Fruit fly (Drosophila melanogaster) whole organism, embryonic: ENCODE results near the gene Drsl5.

Experiments
- BEAF-32 ChIP-seq: fragments of 200-800 bp; sonication (Bioruptor generic); optimal IDR thresholded peaks from 3 replicates; lab custom pipeline; 2017; ENCODE audit warnings: missing biosample characterization, missing genetic modification characterization, mild to moderate bottlenecking, moderate library complexity, missing genetic modification reagents
- CG10431 ChIP-seq: fragments of 200-800 bp; sonication (Bioruptor generic); optimal IDR thresholded peaks from 3 replicates; lab custom pipeline; 2018; ENCODE audit warnings: missing biosample characterization, mild to moderate bottlenecking, missing genetic modification characterization
- CG12071 ChIP-seq: fragments of 200-800 bp; sonication (Bioruptor generic); optimal IDR thresholded peaks from 3 replicates; lab custom pipeline; 2018; ENCODE audit warnings: missing biosample characterization, mild to moderate bottlenecking, missing genetic modification characterization
- CG12299 ChIP-seq: fragments of 200-800 bp; sonication (Bioruptor generic); optimal IDR thresholded peaks from 2 replicates; lab custom pipeline; 2018; ENCODE audit warnings: missing biosample characterization, mild to moderate bottlenecking, missing genetic modification characterization
- CG15479 ChIP-seq: fragments of 200-800 bp; sonication (Bioruptor generic); optimal IDR thresholded peaks from 3 replicates; lab custom pipeline; 2019; ENCODE audit warnings: missing biosample characterization, mild to moderate bottlenecking, missing genetic modification characterization, moderate library complexity
- CG17612 ChIP-seq: fragments of 200-800 bp; sonication (Bioruptor generic); IDR thresholded peaks from 2 replicates; pipeline ENCODE4 v1.3.6; 2022; ENCODE audit warnings: missing biosample characterization, missing genetic modification characterization
- CG2129 ChIP-seq: fragments of 200-800 bp; sonication (Bioruptor generic); IDR thresholded peaks from 2 replicates; pipeline ENCODE4 v1.3.6; 2022; ENCODE audit warnings: missing biosample characterization, missing genetic modification characterization; ENCODE audit not compliant: partially characterized antibody
- CG2678 ChIP-seq: fragments of 200-800 bp; sonication (Bioruptor generic); optimal IDR thresholded peaks from 3 replicates; lab custom pipeline; 2019; ENCODE audit warnings: missing biosample characterization, mild to moderate bottlenecking, missing genetic modification characterization, moderate library complexity
- CG2712 ChIP-seq: fragments of 200-800 bp; optimal IDR thresholded peaks from 3 replicates; lab custom pipeline; 2019; ENCODE audit warnings: missing biosample characterization, mild to moderate bottlenecking, missing genetic modification characterization, moderate library complexity
- CG2889 ChIP-seq: fragments of 200-800 bp; sonication (Bioruptor generic); IDR thresholded peaks from 3 replicates; pipeline ENCODE4 v1.3.6; 2022; ENCODE audit warnings: missing biosample characterization, missing genetic modification characterization
- CG5953 ChIP-seq: fragments of 200-800 bp; sonication (Bioruptor generic); IDR thresholded peaks from 2 replicates; pipeline ENCODE4 v1.3.6; 2022; ENCODE audit warnings: missing biosample characterization, missing genetic modification characterization
- CG6854 ChIP-seq: fragments of 200-800 bp; sonication (Bioruptor generic); optimal IDR thresholded peaks from 3 replicates; lab custom pipeline; 2017; ENCODE audit warnings: missing biosample characterization, mild to moderate bottlenecking, missing genetic modification characterization
- CG8290 ChIP-seq, 3 experiments: fragments of 200-800 bp; sonication (Bioruptor generic); optimal IDR thresholded peaks; 2 replicates each; lab custom pipeline; 2016 to 2019; ENCODE audit warnings: missing biosample characterization in 3 of 3, missing genetic modification characterization in 3 of 3, mild to moderate bottlenecking in 2 of 3, moderate library complexity in 1 of 3
- CG9797 ChIP-seq: fragments of 200-800 bp; sonication (Bioruptor generic); optimal IDR thresholded peaks from 3 replicates; lab custom pipeline; 2018; ENCODE audit warnings: missing biosample characterization, mild to moderate bottlenecking, missing genetic modification characterization
- Myb ChIP-seq: fragments of 200-800 bp; sonication (Bioruptor generic); optimal IDR thresholded peaks from 2 replicates; lab custom pipeline; 2016; ENCODE audit warnings: missing biosample characterization, missing genetic modification characterization
- Nf-YA ChIP-seq: fragments of 200-800 bp; sonication (Bioruptor generic); IDR thresholded peaks from 2 replicates; pipeline ENCODE4 v1.3.6; 2022; ENCODE audit warnings: missing biosample characterization, missing genetic modification characterization
- Opbp ChIP-seq: fragments of 200-800 bp; sonication (Bioruptor generic); IDR thresholded peaks from 3 replicates; pipeline ENCODE4 v1.3.6; 2022; ENCODE audit warnings: missing biosample characterization, missing genetic modification characterization; ENCODE audit not compliant: partially characterized antibody
- Poxn ChIP-seq: fragments of 200-800 bp; sonication (Bioruptor generic); IDR thresholded peaks from 2 replicates; pipeline ENCODE4 v1.3.6; 2022; ENCODE audit warnings: missing biosample characterization, missing genetic modification characterization
- amos ChIP-seq: fragments of 200-800 bp; sonication (Bioruptor generic); IDR thresholded peaks from 2 replicates; pipeline ENCODE4 v1.3.6; 2022; ENCODE audit warnings: missing biosample characterization, missing genetic modification characterization; ENCODE audit not compliant: partially characterized antibody
- aop ChIP-seq: fragments of 200-800 bp; sonication (Bioruptor generic); IDR thresholded peaks from 2 replicates; pipeline ENCODE4 v1.3.6; 2022; ENCODE audit warnings: missing biosample characterization, missing genetic modification characterization
- ato ChIP-seq: fragments of 200-800 bp; sonication (Bioruptor generic); IDR thresholded peaks from 2 replicates; pipeline ENCODE4 v1.3.6; 2022; ENCODE audit warnings: missing biosample characterization, missing genetic modification characterization; ENCODE audit not compliant: partially characterized antibody
- br ChIP-seq: fragments of >200 bp; optimal IDR thresholded peaks from 2 replicates; lab custom pipeline; 2017
- cg ChIP-seq: fragments of 200-800 bp; sonication (Bioruptor generic); optimal IDR thresholded peaks from 3 replicates; lab custom pipeline; 2019; ENCODE audit warnings: missing biosample characterization, mild to moderate bottlenecking, missing genetic modification characterization, moderate library complexity
- ci ChIP-seq: fragments of 200-800 bp; sonication (Bioruptor generic); IDR thresholded peaks from 3 replicates; pipeline ENCODE4 v1.3.6; 2022; ENCODE audit warnings: missing biosample characterization, missing genetic modification characterization
- cwo ChIP-seq: fragments of 200-800 bp; sonication (Bioruptor generic); optimal IDR thresholded peaks from 3 replicates; lab custom pipeline; 2017; ENCODE audit warnings: missing biosample characterization, missing genetic modification characterization, mild to moderate bottlenecking, moderate library complexity, missing genetic modification reagents
- fd102C ChIP-seq: fragments of 200-800 bp; sonication (Bioruptor generic); optimal IDR thresholded peaks from 2 replicates; lab custom pipeline; 2018; ENCODE audit warnings: missing biosample characterization, mild to moderate bottlenecking, missing genetic modification characterization, moderate library complexity
- fd64A ChIP-seq: fragments of 200-800 bp; sonication (Bioruptor generic); optimal IDR thresholded peaks from 3 replicates; lab custom pipeline; 2018; ENCODE audit warnings: missing biosample characterization, mild to moderate bottlenecking, missing genetic modification characterization
- mirr ChIP-seq: fragments of 200-800 bp; sonication (Bioruptor generic); optimal IDR thresholded peaks from 3 replicates; lab custom pipeline; 2018; ENCODE audit warnings: missing biosample characterization, mild to moderate bottlenecking, missing genetic modification characterization
- nom ChIP-seq: fragments of 200-800 bp; sonication (Bioruptor generic); optimal IDR thresholded peaks from 2 replicates; lab custom pipeline; 2017; ENCODE audit warnings: missing biosample characterization, missing genetic modification characterization, mild to moderate bottlenecking, moderate library complexity, missing genetic modification reagents
- pros ChIP-seq: fragments of 200-800 bp; sonication (Bioruptor generic); optimal IDR thresholded peaks from 3 replicates; lab custom pipeline; 2019; ENCODE audit warnings: missing biosample characterization, mild to moderate bottlenecking, missing genetic modification characterization, moderate library complexity
- sd ChIP-seq: fragments of 200-800 bp; sonication (Bioruptor generic); optimal IDR thresholded peaks from 3 replicates; lab custom pipeline; 2018; ENCODE audit warnings: missing biosample characterization, mild to moderate bottlenecking, missing genetic modification characterization, moderate library complexity
- tll ChIP-seq, 2 experiments: fragments of 200-800 bp in 1 of 2; fragments of >200 bp in 1 of 2; sonication (Bioruptor generic) in 1 of 2; optimal IDR thresholded peaks; 2 replicates each; lab custom pipeline; 2017 to 2019; ENCODE audit warnings: missing biosample characterization in 2 of 2, missing genetic modification characterization in 2 of 2, mild to moderate bottlenecking in 1 of 2, moderate library complexity in 1 of 2
- trem ChIP-seq: fragments of 200-800 bp; optimal IDR thresholded peaks from 3 replicates; lab custom pipeline; 2019; ENCODE audit warnings: missing biosample characterization, mild to moderate bottlenecking, missing genetic modification characterization, moderate library complexity
- vnd ChIP-seq: fragments of 200-800 bp; sonication (Bioruptor generic); IDR thresholded peaks from 3 replicates; pipeline ENCODE4 v1.3.6; 2022; ENCODE audit warnings: missing biosample characterization, missing genetic modification characterization; ENCODE audit not compliant: partially characterized antibody
- vvl ChIP-seq: fragments of 200-800 bp; sonication (Bioruptor generic); IDR thresholded peaks from 2 replicates; pipeline ENCODE4 v1.3.6; 2022; ENCODE audit warnings: missing biosample characterization, missing genetic modification characterization
- wdn ChIP-seq: fragments of 200-800 bp; sonication (Bioruptor generic); IDR thresholded peaks from 2 replicates; pipeline ENCODE4 v1.3.6; 2022; ENCODE audit warnings: missing biosample characterization, missing genetic modification characterization
- zen2 ChIP-seq: fragments of 200-800 bp; sonication (Bioruptor generic); IDR thresholded peaks from 3 replicates; pipeline ENCODE4 v1.3.6; 2022; ENCODE audit warnings: missing biosample characterization, missing genetic modification characterization; ENCODE audit not compliant: partially characterized antibody

Drsl5 gene

DNA sequence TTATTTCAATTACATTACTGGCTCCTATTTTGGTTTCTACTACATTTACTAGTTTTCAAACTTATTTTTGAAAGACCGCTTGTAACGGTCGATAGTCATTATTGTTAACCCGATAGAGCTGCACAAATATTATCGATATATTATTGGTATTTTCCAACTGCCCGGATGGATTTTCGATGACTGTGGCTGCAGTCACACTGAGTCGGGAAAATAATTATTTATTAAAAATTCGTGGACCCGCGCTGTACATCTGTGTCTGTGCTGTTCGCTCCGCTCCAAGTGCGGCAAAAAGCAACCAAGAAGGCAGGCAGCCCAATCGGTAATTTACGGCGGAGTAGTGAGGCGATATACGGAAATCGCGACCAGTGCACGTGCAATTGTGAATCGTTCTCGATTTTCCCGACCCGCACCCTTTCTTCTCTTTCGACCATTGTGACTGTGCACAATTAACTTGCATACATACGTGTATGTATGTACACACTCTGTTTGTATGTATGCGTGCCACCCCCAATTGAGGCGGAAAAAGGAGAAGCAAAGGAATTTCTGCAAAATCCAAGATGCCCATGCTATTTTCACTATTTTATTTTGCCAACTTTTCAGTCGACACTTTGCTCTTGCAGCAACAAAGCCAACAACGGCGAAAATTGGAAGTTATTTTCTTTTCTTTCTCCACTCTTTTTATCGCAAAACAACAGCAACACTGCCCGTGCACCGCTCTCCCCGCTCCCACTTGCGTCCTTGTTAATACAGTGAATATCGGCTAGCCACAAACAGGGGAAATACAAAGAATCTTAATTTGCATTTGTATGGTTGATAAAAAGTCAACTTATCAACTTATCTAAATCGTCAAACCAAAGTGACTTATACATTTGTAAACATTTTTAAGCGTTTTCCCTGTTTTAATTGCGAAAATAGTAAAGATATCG lies 12.8 kb upstream of the Drsl5 start, which contains the start of gene ZnT63C (continued):
- peak; percentile 93 for TF ChIP-seq ato
- TF ChIP-seq amos: peak; percentile 78
- 0 out of 2 replicates have a peak, but pooled peaks have one; percentile 23 for TF ChIP-seq CG5953 (GFP tag; lab: Robert Waterston, UW)
- no peak for TF ChIP-seq aop (GFP tag; lab: Robert Waterston, UW)
- peak; percentile 57 for TF ChIP-seq vvl (GFP tag; lab: Robert Waterston, UW)
- no peak for TF ChIP-seq Poxn (GFP tag; lab: Robert Waterston, UW)
- TF ChIP-seq fd102C (GFP tag; lab: Kevin White, UChicago): no peak
- TF ChIP-seq cg (GFP tag; lab: Kevin White, UChicago): peak; percentile 83
- TF ChIP-seq CG9797 (GFP tag; lab: Kevin White, UChicago): peak; percentile 82
- TF ChIP-seq CG8290 (GFP tag; optimal IDR thresholded peaks at IDR 0.05; lab: Kevin White, UChicago): no peak
- peak in 1 of 2 experiments; percentile 30 for TF ChIP-seq CG8290 (tag; optimal IDR thresholded peaks at IDR 0.05; lab: Kevin White, UChicago)
- 0 out of 2 replicates have a peak, but pooled peaks have one; percentile 6 for TF ChIP-seq wdn (GFP tag; lab: Robert Waterston, UW)
- TF ChIP-seq CG2129: 0 out of 2 replicates have a peak, but pooled peaks have one; percentile 25
- peak; percentile 97 for TF ChIP-seq Myb (GFP tag; lab: Kevin White, UChicago)
- TF ChIP-seq zen2 (GFP tag; lab: Robert Waterston, UW): peak; percentile 82
- peak; percentile 27 for TF ChIP-seq mirr
- peak; percentile 70 for TF ChIP-seq BEAF-32 (GFP tag; lab: Kevin White, UChicago)
- TF ChIP-seq CG12299 (tag; lab: Kevin White, UChicago): peak; percentile 7
- peak; percentile 26 for TF ChIP-seq fd64A (GFP tag; lab: Kevin White, UChicago)
- peak; percentile 11 for TF ChIP-seq CG6854 (GFP tag; lab: Kevin White, UChicago)
- peak; percentile 4 for TF ChIP-seq CG12071 (GFP tag; lab: Kevin White, UChicago)
- peak; percentile 58 for TF ChIP-seq sd (tag; lab: Kevin White, UChicago)
- peak; percentile 49 for TF ChIP-seq trem (tag; lab: Kevin White, UChicago)
- TF ChIP-seq CG2712: peak; percentile 100
- peak; percentile 84 for TF ChIP-seq Opbp (GFP tag; lab: Robert Waterston, UW)
- TF ChIP-seq Nf-YA (GFP tag; lab: Robert Waterston, UW): peak; percentile 20; the same call in 1 of the 2 replicates
- peak; percentile 79 for TF ChIP-seq vnd (GFP tag; lab: Robert Waterston, UW)
- TF ChIP-seq ci (GFP tag; lab: Robert Waterston, UW): peak; percentile 77; the same call in 2 of the 3 replicates
- peak; percentile 79 for TF ChIP-seq nom (GFP tag; lab: Kevin White, UChicago)
- peak; percentile 51 for TF ChIP-seq cwo (GFP tag; lab: Kevin White, UChicago)
- peak; percentile 1 for TF ChIP-seq pros (GFP tag; lab: Kevin White, UChicago)

DNA sequence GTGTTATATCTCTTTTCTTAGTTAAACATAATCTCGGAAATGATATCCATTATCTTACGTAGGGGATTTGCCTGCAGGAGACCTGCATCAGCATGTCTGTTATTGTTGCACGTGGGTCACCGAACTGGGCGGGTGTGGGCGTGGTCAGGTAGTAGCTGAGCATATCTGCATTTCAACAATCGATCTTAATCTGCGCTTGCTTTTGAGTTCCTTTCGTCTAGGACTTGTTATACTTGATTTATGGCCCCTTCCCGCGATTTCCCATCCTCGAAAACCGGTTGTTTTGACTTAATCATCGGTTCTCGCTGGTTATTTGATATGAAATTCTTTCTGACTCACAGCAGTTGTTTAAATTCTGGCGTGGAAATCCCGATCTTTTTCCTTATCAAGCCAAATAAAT lies 11.8 kb upstream of the Drsl5 start:
- TF ChIP-seq CG15479 (GFP tag; lab: Kevin White, UChicago) (peak; percentile 54), tll (GFP tag; optimal IDR thresholded peaks at IDR 0.05; lab: Kevin White, UChicago) (peak in 1 of 2 experiments; percentile 25), CG17612 (GFP tag; lab: Robert Waterston, UW) (no peak), CG10431 (GFP tag; lab: Kevin White, UChicago) (no peak), CG2678 (tag; lab: Kevin White, UChicago) (no peak), br (no peak), CG2889 (GFP tag; lab: Robert Waterston, UW) (no peak)
- TF ChIP-seq, all 482 proteins: peak for 2
